Worm (Caenorhabditis elegans) whole organism, L3 larva: ENCODE results near the gene K09G1.1.

Source experiments
- R02D3.7 ChIP-seq: fragments of 150-350 bp; optimal IDR thresholded peaks from 2 replicates; lab custom pipeline; 2014; ENCODE audit warnings: missing biosample characterization, missing genetic modification characterization
- aly-2 ChIP-seq: fragments of 150-350 bp; optimal IDR thresholded peaks from 2 replicates; lab custom pipeline; 2014; ENCODE audit warnings: missing biosample characterization, missing genetic modification characterization
- ceh-28 ChIP-seq: fragments of 150-350 bp; optimal IDR thresholded peaks from 2 replicates; lab custom pipeline; 2014; ENCODE audit warnings: missing biosample characterization, missing genetic modification reagents, missing genetic modification characterization
- egl-27 ChIP-seq: sonication (generic microtip); optimal IDR thresholded peaks from 4 replicates; lab custom pipeline; 2017; ENCODE audit warnings: missing biosample characterization, missing genetic modification reagents, missing genetic modification characterization
- egl-5 ChIP-seq: fragments of 150-350 bp; optimal IDR thresholded peaks from 2 replicates; lab custom pipeline; 2017; ENCODE audit warnings: missing biosample characterization, missing genetic modification reagents, missing genetic modification characterization, inconsistent platforms
- elt-2 ChIP-seq: sonication (generic microtip); optimal IDR thresholded peaks from 2 replicates; lab custom pipeline; 2016; ENCODE audit warnings: missing genetic modification reagents, mild to moderate bottlenecking, missing genetic modification characterization, missing compliant biosample characterization
- eor-1 ChIP-seq, 2 experiments: fragments of 150-350 bp; optimal IDR thresholded peaks; 2 replicates each; lab custom pipeline; 2014 to 2018; ENCODE audit warnings: missing biosample characterization in 2 of 2, missing genetic modification characterization in 2 of 2
- fkh-10 ChIP-seq: sonication (generic microtip); optimal IDR thresholded peaks from 2 replicates; lab custom pipeline; 2017; ENCODE audit warnings: missing biosample characterization, missing genetic modification reagents, missing genetic modification characterization
- fkh-2 ChIP-seq: fragments of 150-350 bp; optimal IDR thresholded peaks from 2 replicates; lab custom pipeline; 2014; ENCODE audit warnings: missing biosample characterization, missing genetic modification reagents, missing genetic modification characterization
- fos-1 ChIP-seq: fragments of 150-350 bp; optimal IDR thresholded peaks from 2 replicates; lab custom pipeline; 2014; ENCODE audit warnings: missing biosample characterization, missing genetic modification characterization
- jun-1 ChIP-seq: fragments of 150-350 bp; optimal IDR thresholded peaks from 2 replicates; lab custom pipeline; 2014; ENCODE audit warnings: missing biosample characterization, missing genetic modification reagents, missing genetic modification characterization
- lin-15B ChIP-seq: fragments of 150-350 bp; optimal IDR thresholded peaks from 2 replicates; lab custom pipeline; 2014; ENCODE audit warnings: missing biosample characterization, missing genetic modification characterization
- nfya-1 ChIP-seq: sonication (generic microtip); optimal IDR thresholded peaks from 2 replicates; lab custom pipeline; 2017; ENCODE audit warnings: missing genetic modification characterization, mild to moderate bottlenecking, missing compliant biosample characterization, antibody characterized with exemption, moderate library complexity; ENCODE audit not compliant: insufficient read depth
- nhr-11 ChIP-seq: fragments of 150-350 bp; optimal IDR thresholded peaks from 2 replicates; lab custom pipeline; 2014; ENCODE audit warnings: missing biosample characterization, missing genetic modification characterization
- nhr-12 ChIP-seq: fragments of 150-350 bp; optimal IDR thresholded peaks from 2 replicates; lab custom pipeline; 2014; ENCODE audit warnings: missing biosample characterization, missing genetic modification characterization
- nhr-25 ChIP-seq: sonication (generic microtip); optimal IDR thresholded peaks from 2 replicates; lab custom pipeline; 2017; ENCODE audit warnings: missing biosample characterization, missing genetic modification characterization
- nhr-43 ChIP-seq: sonication (generic microtip); optimal IDR thresholded peaks from 2 replicates; lab custom pipeline; 2016; ENCODE audit warnings: mild to moderate bottlenecking, missing genetic modification characterization, missing compliant biosample characterization; ENCODE audit not compliant: poor library complexity, severe bottlenecking
- nhr-76 ChIP-seq: fragments of 150-350 bp; sonication (generic microtip); optimal IDR thresholded peaks from 5 replicates; lab custom pipeline; 2014; ENCODE audit warnings: missing biosample characterization, missing genetic modification characterization
- pha-4 ChIP-seq: fragments of 150-350 bp; optimal IDR thresholded peaks from 2 replicates; lab custom pipeline; 2014; ENCODE audit warnings: missing biosample characterization, missing genetic modification reagents, missing genetic modification characterization
- pqm-1 ChIP-seq: fragments of 150-350 bp; optimal IDR thresholded peaks from 2 replicates; lab custom pipeline; 2017; ENCODE audit warnings: missing biosample characterization, missing genetic modification characterization, inconsistent platforms
- sea-2 ChIP-seq: fragments of 150-350 bp; sonication (generic microtip); optimal IDR thresholded peaks from 4 replicates; lab custom pipeline; 2014; ENCODE audit warnings: missing biosample characterization, missing genetic modification reagents, missing genetic modification characterization
- snpc-4 ChIP-seq: fragments of 150-350 bp; optimal IDR thresholded peaks from 2 replicates; lab custom pipeline; 2014; ENCODE audit warnings: missing biosample characterization, missing genetic modification characterization
- unc-39 ChIP-seq: sonication (generic microtip); optimal IDR thresholded peaks from 4 replicates; lab custom pipeline; 2017; ENCODE audit warnings: missing biosample characterization, missing genetic modification characterization
- zag-1 ChIP-seq: fragments of 150-350 bp; optimal IDR thresholded peaks from 2 replicates; lab custom pipeline; 2014; ENCODE audit warnings: missing biosample characterization, missing genetic modification characterization

K09G1.1 gene

DNA sequence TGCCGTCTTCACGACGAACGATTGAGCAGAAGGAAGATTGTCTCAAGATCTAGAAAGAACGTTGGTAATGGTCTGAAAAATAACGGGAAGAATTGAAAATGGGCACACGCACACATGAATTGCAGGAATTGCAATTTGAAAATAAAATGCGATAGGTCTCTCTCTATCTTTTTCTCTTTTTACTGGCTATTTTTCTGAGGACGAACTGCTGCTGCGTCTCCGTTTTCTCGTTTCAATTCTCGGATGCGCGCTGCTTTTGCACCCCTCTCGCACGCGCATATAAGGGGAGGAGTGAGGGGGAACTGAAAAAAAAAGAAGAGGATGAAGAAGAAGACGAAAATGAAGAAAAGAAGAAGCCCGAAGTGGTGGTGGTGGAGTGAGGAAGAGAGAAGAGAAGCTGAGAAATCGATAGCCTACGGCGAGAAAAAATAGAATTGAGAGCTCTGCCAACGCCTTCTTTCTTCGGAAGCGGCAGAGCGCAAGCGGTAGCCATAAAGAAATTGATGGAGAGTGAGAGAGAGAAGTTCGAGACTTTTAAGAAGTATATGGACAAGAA, 21.6 kb upstream of the K09G1.1 start, which contains the start of gene rgef-1 (continued):
- no peak for TF ChIP-seq eor-1 (tag; optimal IDR thresholded peaks at IDR 0.05; lab: Kevin White, UChicago)
- TF ChIP-seq, all 47 proteins: peak for 12

DNA sequence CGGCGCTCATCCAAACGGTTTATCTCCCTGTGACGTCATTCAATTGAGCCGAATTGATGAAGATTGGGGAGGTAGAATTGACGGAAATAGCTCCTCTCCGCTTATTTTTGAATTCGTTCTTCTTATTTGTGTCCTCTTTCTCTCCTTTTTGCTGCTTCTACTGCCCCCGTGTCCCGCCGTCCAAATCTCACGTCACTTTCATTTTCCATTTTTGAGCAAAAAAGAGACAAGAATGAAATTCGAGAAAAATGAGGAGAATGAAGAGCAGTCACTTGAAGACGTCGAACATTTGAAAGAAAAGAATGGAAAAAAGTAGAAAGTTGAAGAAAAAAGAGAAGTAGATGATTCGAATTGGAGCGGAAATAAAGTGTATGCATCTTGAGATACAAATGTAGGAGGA, 19.8 kb upstream of the K09G1.1 start:
- TF ChIP-seq nfya-1 (tag; lab: Kevin White, UChicago) (peak; percentile 25), fkh-10 (GFP tag; lab: Kevin White, UChicago) (peak; percentile 66), elt-2 (tag; lab: Kevin White, UChicago) (no peak), aly-2 (tag; lab: Kevin White, UChicago) (no peak), R02D3.7 (tag; lab: Kevin White, UChicago) (no peak)

DNA sequence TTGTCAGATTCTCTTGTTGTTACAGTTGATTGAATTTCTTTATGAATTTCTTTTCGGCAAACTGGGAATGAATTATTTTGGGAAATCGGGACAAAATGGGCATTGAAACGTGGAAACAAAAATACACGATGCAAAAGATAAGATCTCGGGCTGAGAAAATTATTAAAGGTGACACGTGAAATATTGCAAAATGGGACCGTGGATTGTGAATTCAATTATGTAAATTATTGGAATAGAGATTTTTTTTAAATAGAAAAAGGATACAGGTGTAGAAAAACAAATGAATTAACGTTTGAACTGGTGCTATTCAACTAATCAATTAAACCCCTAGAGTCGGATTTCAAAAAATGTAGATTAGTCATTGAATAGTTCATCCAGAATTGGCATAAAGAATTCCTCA, 14.6 kb upstream of the K09G1.1 start, which contains the start of gene F25B3.4:
Gene F25B3.4 (minus strand): TSS at position 101 of the 400 bp plus-strand sequence.
- TF ChIP-seq elt-2 (tag; lab: Kevin White, UChicago) (no peak), fos-1 (tag; lab: Kevin White, UChicago) (no peak), unc-39 (tag; lab: Kevin White, UChicago) (no peak)
- TF ChIP-seq, all 47 proteins: peak for 0

DNA sequence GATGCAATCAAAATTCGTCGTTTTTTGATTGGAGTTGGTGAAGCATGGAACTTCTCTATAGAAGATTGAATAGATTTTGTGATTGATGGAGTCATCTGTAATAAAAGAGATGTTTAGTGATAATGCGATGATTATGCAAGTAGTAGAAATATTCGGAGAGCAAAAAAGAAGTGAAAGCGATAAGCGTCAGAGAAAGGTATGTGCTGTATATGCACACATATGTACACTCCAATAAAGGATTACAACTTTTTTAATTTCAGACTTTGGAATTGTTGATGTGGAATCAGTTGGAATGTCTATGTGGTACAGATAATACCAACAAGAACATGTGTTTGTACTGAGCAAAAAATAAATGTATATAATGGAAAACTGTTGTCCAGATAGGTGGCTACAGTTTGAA, 13.1 kb upstream of the K09G1.1 start, which contains the start of gene F25B3.5:
Gene F25B3.5 (minus strand): TSS at position 101 of the 400 bp plus-strand sequence.
- no peak for TF ChIP-seq unc-39 (tag; lab: Kevin White, UChicago)
- no peak for TF ChIP-seq fos-1 (tag; lab: Kevin White, UChicago)

DNA sequence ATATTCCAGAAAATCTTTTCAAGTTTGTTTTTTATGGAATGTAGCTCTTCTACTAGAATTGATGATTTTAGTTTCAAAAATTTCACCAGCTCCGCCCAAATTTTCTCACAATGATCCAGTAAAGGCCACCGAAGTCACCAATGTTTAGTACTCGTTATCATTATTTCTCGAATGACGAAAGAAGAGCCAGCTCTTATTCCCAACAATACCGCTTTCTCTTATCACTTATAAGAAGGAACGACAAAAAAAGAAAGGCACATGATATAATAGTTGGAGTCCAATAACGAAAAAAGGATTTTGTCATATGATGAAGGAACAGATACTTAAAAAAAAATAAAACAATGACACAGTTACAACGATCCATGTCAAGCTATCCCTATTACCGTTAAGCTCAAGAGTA, 12.3 kb upstream of the K09G1.1 start:
- TF ChIP-seq elt-2 (tag; lab: Kevin White, UChicago) = peak; percentile 36
- TF ChIP-seq nfya-1 (tag; lab: Kevin White, UChicago) = no peak
- no peak for TF ChIP-seq pqm-1 (tag; lab: Kevin White, UChicago)
- no peak for TF ChIP-seq lin-15B (tag; lab: Kevin White, UChicago)
- no peak for TF ChIP-seq nhr-11 (tag; lab: Kevin White, UChicago)

DNA sequence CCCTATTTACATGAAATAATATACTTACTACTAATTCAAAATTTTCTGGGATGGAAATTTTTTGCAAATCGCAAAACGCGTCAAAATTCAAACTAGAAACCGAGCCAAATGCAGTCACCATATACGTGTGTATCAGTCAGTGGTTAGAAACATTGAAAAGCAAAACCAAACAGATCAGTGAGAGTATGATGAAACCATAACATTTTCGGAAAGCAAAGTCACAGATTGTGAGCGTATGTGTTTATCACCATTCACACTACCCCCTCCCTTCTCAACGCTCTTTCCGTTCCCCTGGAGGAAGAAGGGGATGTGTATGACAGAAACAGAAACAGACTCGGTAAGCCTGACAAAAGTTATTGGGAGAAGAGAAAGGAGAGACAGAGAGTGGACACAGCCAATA, 11.7 kb upstream of the K09G1.1 start:
- TF ChIP-seq nhr-12 (tag; lab: Kevin White, UChicago) (no peak), nhr-76 (tag; lab: Kevin White, UChicago) (no peak), nhr-25 (tag; lab: Kevin White, UChicago) (no peak), zag-1 (no peak), egl-5 (tag; lab: Kevin White, UChicago) (no peak), fkh-10 (GFP tag; lab: Kevin White, UChicago) (no peak), snpc-4 (tag; lab: Kevin White, UChicago) (no peak), ceh-28 (tag; lab: Kevin White, UChicago) (no peak), fkh-2 (tag; lab: Kevin White, UChicago) (no peak), egl-27 (no peak), sea-2 (GFP tag; lab: Kevin White, UChicago) (no peak), nhr-11 (tag; lab: Kevin White, UChicago) (no peak), aly-2 (tag; lab: Kevin White, UChicago) (no peak), jun-1 (tag; lab: Kevin White, UChicago) (no peak), pha-4 (tag; lab: Kevin White, UChicago) (no peak)
- TF ChIP-seq, all 47 proteins: peak for 0

DNA sequence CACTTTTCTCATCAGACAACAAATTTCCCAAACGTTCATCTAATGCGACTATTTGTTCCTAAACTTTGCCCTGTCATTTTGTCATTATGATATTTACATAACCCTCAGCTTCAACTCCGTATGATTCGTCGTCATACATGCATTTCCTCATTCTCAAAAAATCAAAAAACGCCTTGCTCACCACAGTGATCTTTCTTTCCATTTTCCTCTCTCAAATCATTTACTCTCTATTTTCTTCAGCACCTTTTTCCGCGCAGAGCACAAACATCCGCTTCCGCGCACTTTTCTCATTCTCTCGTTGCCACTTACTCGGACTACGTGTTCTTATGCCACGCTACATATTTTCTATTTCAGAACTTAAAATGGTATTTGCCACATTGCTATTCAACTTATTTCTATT, 6.4 kb upstream of the K09G1.1 start, which contains the start of gene F25B3.2:
Gene F25B3.2 (plus strand): TSS at position 301 of the 400 bp plus-strand sequence.
- no peak for TF ChIP-seq nhr-43 (tag; lab: Kevin White, UChicago)
- TF ChIP-seq, all 47 proteins: peak for 0
